Fruit fly (Drosophila melanogaster) whole organism, embryonic: ENCODE results near the gene Ir94a.

ENCODE experiments used
- CG2116 ChIP-seq: fragments of 200-800 bp; sonication (Bioruptor generic); optimal IDR thresholded peaks from 3 replicates; lab custom pipeline; 2018; ENCODE audit warnings: missing biosample characterization, mild to moderate bottlenecking, missing genetic modification characterization
- CG30431 ChIP-seq: fragments of 200-800 bp; sonication (Bioruptor generic); optimal IDR thresholded peaks from 2 replicates; lab custom pipeline; 2017; ENCODE audit warnings: missing biosample characterization, missing genetic modification characterization
- CG9437 ChIP-seq: fragments of 200-800 bp; sonication (Bioruptor generic); optimal IDR thresholded peaks from 2 replicates; lab custom pipeline; 2018; ENCODE audit warnings: missing biosample characterization, mild to moderate bottlenecking, missing genetic modification characterization
- CG9932 ChIP-seq: fragments of 200-800 bp; sonication (Bioruptor generic); IDR thresholded peaks from 2 replicates; pipeline ENCODE4 v1.3.6; 2022; ENCODE audit warnings: missing biosample characterization, missing genetic modification characterization
- Dek ChIP-seq: fragments of 200-800 bp; sonication (Bioruptor generic); optimal IDR thresholded peaks from 3 replicates; lab custom pipeline; 2019; ENCODE audit warnings: missing biosample characterization, mild to moderate bottlenecking, missing genetic modification characterization, moderate library complexity
- Eip74EF ChIP-seq, 2 experiments: fragments of 200-800 bp in 1 of 2; fragments of >200 bp in 1 of 2; sonication (Bioruptor generic) in 1 of 2; optimal IDR thresholded peaks; 2 replicates each; lab custom pipeline; 2017 to 2019; ENCODE audit warnings: missing biosample characterization in 2 of 2, missing genetic modification characterization in 2 of 2, mild to moderate bottlenecking in 1 of 2, moderate library complexity in 1 of 2
- Hsf ChIP-seq: fragments of 200-800 bp; sonication (Bioruptor generic); optimal IDR thresholded peaks from 3 replicates; lab custom pipeline; 2016; ENCODE audit warnings: missing biosample characterization, missing genetic modification characterization
- NC2α ChIP-seq: fragments of 200-800 bp; sonication (Bioruptor generic); optimal IDR thresholded peaks from 2 replicates; lab custom pipeline; 2016; ENCODE audit warnings: missing biosample characterization, missing genetic modification characterization
- mirr ChIP-seq: fragments of 200-800 bp; sonication (Bioruptor generic); optimal IDR thresholded peaks from 3 replicates; lab custom pipeline; 2018; ENCODE audit warnings: missing biosample characterization, mild to moderate bottlenecking, missing genetic modification characterization
- pan ChIP-seq, 4 experiments: fragments of >200 bp in 3 of 4; fragments of 200-800 bp in 1 of 4; sonication (Bioruptor generic) in 1 of 4; optimal IDR thresholded peaks in 3 of 4; IDR thresholded peaks in 1 of 4; 2 replicates each; pipeline versions ENCODE4 v1.3.6 to Lab custom; 2017 to 2022; ENCODE audit warnings: missing biosample characterization in 2 of 4, missing genetic modification characterization in 2 of 4, mixed read lengths in 1 of 4
- sens ChIP-seq: fragments of 200-800 bp; sonication (Bioruptor generic); peaks from one replicate; lab custom pipeline; 2016; ENCODE audit warnings: missing biosample characterization, missing genetic modification characterization
- unpg ChIP-seq: fragments of 200-800 bp; sonication (Bioruptor generic); optimal IDR thresholded peaks from 3 replicates; lab custom pipeline; 2018; ENCODE audit warnings: missing biosample characterization, mild to moderate bottlenecking, missing genetic modification characterization, moderate library complexity
- zen2 ChIP-seq: fragments of 200-800 bp; sonication (Bioruptor generic); IDR thresholded peaks from 3 replicates; pipeline ENCODE4 v1.3.6; 2022; ENCODE audit warnings: missing biosample characterization, missing genetic modification characterization; ENCODE audit not compliant: partially characterized antibody

DNA sequence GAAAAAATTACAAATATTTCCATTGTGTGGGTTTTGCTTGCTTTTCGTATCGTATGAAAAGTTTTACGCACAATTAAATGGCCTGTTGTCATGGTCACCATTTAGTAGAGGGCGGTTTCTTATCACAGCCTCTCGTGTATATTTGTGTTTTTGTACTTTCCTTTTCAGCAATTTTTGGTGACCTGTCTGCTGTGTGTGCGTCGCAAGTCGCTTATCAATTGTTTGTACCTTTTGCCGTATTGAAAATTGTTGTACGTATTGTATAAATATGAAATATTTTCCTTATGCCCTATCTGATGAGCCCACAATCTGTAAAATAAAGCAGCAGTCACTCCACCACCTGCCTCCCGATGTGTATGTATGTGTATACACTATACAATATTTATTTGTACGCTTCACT is 46.8 kb upstream of the Ir94a start:
- TF ChIP-seq zen2 (GFP tag; lab: Robert Waterston, UW) (no peak), mirr (no peak), NC2α (GFP tag; lab: Kevin White, UChicago) (no peak), Hsf (no peak), CG2116 (GFP tag; lab: Kevin White, UChicago) (no peak), CG30431 (GFP tag; lab: Kevin White, UChicago) (no peak), pan (optimal IDR thresholded peaks at IDR 0.05; lab: Kevin White, UChicago) (no peak), pan (GFP tag; optimal IDR thresholded peaks at IDR 0.05 in 1 of 2, IDR thresholded peaks at IDR 0.05 in 1 of 2) (no peak), CG9932 (GFP tag; lab: Robert Waterston, UW) (no peak), Eip74EF (GFP tag; optimal IDR thresholded peaks at IDR 0.05; lab: Kevin White, UChicago) (no peak), Dek (no peak), CG9437 (GFP tag; lab: Kevin White, UChicago) (no peak), unpg (GFP tag; lab: Kevin White, UChicago) (no peak), sens (GFP tag; lab: Kevin White, UChicago) (no peak)
